Fruit fly (Drosophila melanogaster) whole organism, embryonic: Measurements from ENCODE around the gene CG15375.

ENCODE experiments used
- Aef1 ChIP-seq: fragments of 200-800 bp; sonication (Bioruptor generic); IDR thresholded peaks from 3 replicates; pipeline ENCODE4 v1.3.6; 2022; ENCODE audit warnings: missing biosample characterization, missing genetic modification characterization
- Atf-2 ChIP-seq: fragments of 200-800 bp; sonication (Bioruptor generic); optimal IDR thresholded peaks from 2 replicates; lab custom pipeline; 2016; ENCODE audit warnings: missing biosample characterization, missing genetic modification characterization
- Atf6 ChIP-seq: fragments of 200-800 bp; sonication (Bioruptor generic); IDR thresholded peaks from 2 replicates; pipeline ENCODE4 v1.3.6; 2022; ENCODE audit warnings: missing biosample characterization, missing genetic modification characterization
- BEAF-32 ChIP-seq: fragments of 200-800 bp; sonication (Bioruptor generic); optimal IDR thresholded peaks from 3 replicates; lab custom pipeline; 2017; ENCODE audit warnings: missing biosample characterization, missing genetic modification characterization, mild to moderate bottlenecking, moderate library complexity, missing genetic modification reagents
- Bdp1 ChIP-seq: fragments of 200-800 bp; sonication (Bioruptor generic); optimal IDR thresholded peaks from 3 replicates; lab custom pipeline; 2016; ENCODE audit warnings: missing biosample characterization, missing genetic modification characterization
- CG11696 ChIP-seq: fragments of 200-800 bp; sonication (Bioruptor generic); IDR thresholded peaks from 2 replicates; pipeline ENCODE4 v1.3.6; 2022; ENCODE audit warnings: missing biosample characterization, missing genetic modification characterization
- CG13123 ChIP-seq: fragments of 200-800 bp; sonication (Bioruptor generic); optimal IDR thresholded peaks from 2 replicates; lab custom pipeline; 2016; ENCODE audit warnings: missing biosample characterization, missing genetic modification characterization
- CG14441 ChIP-seq: fragments of 200-800 bp; sonication (Bioruptor generic); IDR thresholded peaks from 2 replicates; pipeline ENCODE4 v1.3.6; 2022; ENCODE audit warnings: missing biosample characterization, missing genetic modification characterization
- CG16815 ChIP-seq: fragments of 200-800 bp; sonication (Bioruptor generic); optimal IDR thresholded peaks from 3 replicates; lab custom pipeline; 2017; ENCODE audit warnings: missing biosample characterization, mild to moderate bottlenecking, missing genetic modification characterization
- CG18599 ChIP-seq: fragments of 200-800 bp; sonication (Bioruptor generic); optimal IDR thresholded peaks from 3 replicates; lab custom pipeline; 2017; ENCODE audit warnings: missing biosample characterization, missing genetic modification characterization, mild to moderate bottlenecking, moderate library complexity, missing genetic modification reagents
- CG30431 ChIP-seq: fragments of 200-800 bp; sonication (Bioruptor generic); optimal IDR thresholded peaks from 2 replicates; lab custom pipeline; 2017; ENCODE audit warnings: missing biosample characterization, missing genetic modification characterization
- CG31224 ChIP-seq: fragments of 200-800 bp; sonication (Bioruptor generic); IDR thresholded peaks from 2 replicates; pipeline ENCODE4 v1.3.6; 2022; ENCODE audit warnings: missing biosample characterization, missing genetic modification characterization
- CG32767 ChIP-seq: fragments of 200-800 bp; sonication (Bioruptor generic); IDR thresholded peaks from 2 replicates; pipeline ENCODE4 v1.3.6; 2022; ENCODE audit warnings: missing biosample characterization, missing genetic modification characterization
- CG34422 ChIP-seq: fragments of 200-800 bp; sonication (Bioruptor generic); IDR thresholded peaks from 3 replicates; pipeline ENCODE4 v1.3.6; 2022; ENCODE audit warnings: missing biosample characterization, missing genetic modification characterization
- CG6175 ChIP-seq: fragments of 200-800 bp; sonication (Bioruptor generic); IDR thresholded peaks from 3 replicates; pipeline ENCODE4 v1.3.6; 2022; ENCODE audit warnings: missing biosample characterization, missing genetic modification characterization
- CTCF ChIP-seq: fragments of 200-800 bp; sonication (Bioruptor generic); optimal IDR thresholded peaks from 2 replicates; lab custom pipeline; 2017; ENCODE audit warnings: missing biosample characterization, mild to moderate bottlenecking, missing genetic modification characterization, moderate library complexity
- CkIIα-i1 ChIP-seq: fragments of 200-800 bp; sonication (Bioruptor generic); IDR thresholded peaks from 2 replicates; pipeline ENCODE4 v1.3.6; 2022; ENCODE audit warnings: missing biosample characterization, missing genetic modification characterization
- Dad ChIP-seq: fragments of 200-800 bp; sonication (Bioruptor generic); optimal IDR thresholded peaks from 3 replicates; lab custom pipeline; 2016; ENCODE audit warnings: missing biosample characterization, missing genetic modification characterization
- Dip2 ChIP-seq: fragments of 200-800 bp; sonication (Bioruptor generic); IDR thresholded peaks from 2 replicates; pipeline ENCODE4 v1.3.6; 2022; ENCODE audit warnings: missing biosample characterization, missing genetic modification characterization
- Dp ChIP-seq: fragments of 200-800 bp; sonication (Bioruptor generic); optimal IDR thresholded peaks from 2 replicates; lab custom pipeline; 2018; ENCODE audit warnings: missing biosample characterization, mild to moderate bottlenecking, missing genetic modification characterization, moderate library complexity
- E2f2 ChIP-seq: fragments of 200-800 bp; sonication (Bioruptor generic); IDR thresholded peaks from 2 replicates; pipeline ENCODE4 v1.3.6; 2022; ENCODE audit warnings: missing biosample characterization, missing genetic modification characterization
- Gsc ChIP-seq: fragments of 200-800 bp; sonication (Bioruptor generic); IDR thresholded peaks from 2 replicates; pipeline ENCODE4 v1.3.6; 2022; ENCODE audit warnings: missing biosample characterization, missing genetic modification characterization
- HLHmδ ChIP-seq: fragments of 200-800 bp; sonication (Bioruptor generic); optimal IDR thresholded peaks from 2 replicates; lab custom pipeline; 2018; ENCODE audit warnings: missing biosample characterization, mild to moderate bottlenecking, missing genetic modification characterization, moderate library complexity
- Hmx ChIP-seq: fragments of 200-800 bp; sonication (Bioruptor generic); optimal IDR thresholded peaks from 2 replicates; lab custom pipeline; 2016; ENCODE audit warnings: missing biosample characterization, missing genetic modification characterization
- Lpt ChIP-seq: fragments of >200 bp; optimal IDR thresholded peaks from 2 replicates; lab custom pipeline; 2018; ENCODE audit warnings: missing biosample characterization, missing genetic modification characterization
- MESR4 ChIP-seq: fragments of 200-800 bp; sonication (Bioruptor generic); optimal IDR thresholded peaks from 2 replicates; lab custom pipeline; 2018; ENCODE audit warnings: missing biosample characterization, mild to moderate bottlenecking, missing genetic modification characterization, moderate library complexity
- Opbp ChIP-seq: fragments of 200-800 bp; sonication (Bioruptor generic); IDR thresholded peaks from 3 replicates; pipeline ENCODE4 v1.3.6; 2022; ENCODE audit warnings: missing biosample characterization, missing genetic modification characterization; ENCODE audit not compliant: partially characterized antibody
- Sry-δ ChIP-seq: fragments of 200-800 bp; sonication (Bioruptor generic); optimal IDR thresholded peaks from 2 replicates; lab custom pipeline; 2016; ENCODE audit warnings: missing biosample characterization, missing genetic modification characterization
- Trl ChIP-seq, 3 experiments: fragments of >200 bp in 2 of 3; fragments of 200-800 bp in 1 of 3; sonication (Bioruptor generic) in 1 of 3; optimal IDR thresholded peaks; 2 replicates in 1 of 3; 3 replicates in 2 of 3; lab custom pipeline; 2016 to 2017; ENCODE audit warnings: missing biosample characterization in 1 of 3, missing genetic modification characterization in 1 of 3
- br ChIP-seq: fragments of >200 bp; optimal IDR thresholded peaks from 2 replicates; lab custom pipeline; 2017
- dati ChIP-seq: fragments of 200-800 bp; sonication (Bioruptor generic); IDR thresholded peaks from 2 replicates; pipeline ENCODE4 v1.3.6; 2022; ENCODE audit warnings: missing biosample characterization, missing genetic modification characterization
- dmrt99B ChIP-seq: fragments of 200-800 bp; sonication (Bioruptor generic); optimal IDR thresholded peaks from 2 replicates; lab custom pipeline; 2018; ENCODE audit warnings: missing biosample characterization, mild to moderate bottlenecking, missing genetic modification characterization, moderate library complexity
- grn ChIP-seq: fragments of 200-800 bp; sonication (Bioruptor generic); optimal IDR thresholded peaks from 3 replicates; lab custom pipeline; 2017; ENCODE audit warnings: missing biosample characterization, missing genetic modification characterization
- hbn ChIP-seq: fragments of 200-800 bp; sonication (Bioruptor generic); IDR thresholded peaks from 2 replicates; pipeline ENCODE4 v1.3.6; 2022; ENCODE audit warnings: missing biosample characterization, missing genetic modification characterization; ENCODE audit not compliant: partially characterized antibody
- inv ChIP-seq: fragments of 200-800 bp; sonication (Bioruptor generic); IDR thresholded peaks from 2 replicates; pipeline ENCODE4 v1.3.6; 2022; ENCODE audit warnings: missing biosample characterization, missing genetic modification characterization; ENCODE audit not compliant: partially characterized antibody
- jigr1 ChIP-seq: fragments of 200-800 bp; sonication (Bioruptor generic); IDR thresholded peaks from 3 replicates; pipeline ENCODE4 v1.3.6; 2022; ENCODE audit warnings: missing biosample characterization, missing genetic modification characterization
- lmd ChIP-seq: fragments of 200-800 bp; sonication (Bioruptor generic); IDR thresholded peaks from 2 replicates; pipeline ENCODE4 v1.3.6; 2022; ENCODE audit warnings: missing biosample characterization, missing genetic modification characterization
- mirr ChIP-seq: fragments of 200-800 bp; sonication (Bioruptor generic); optimal IDR thresholded peaks from 3 replicates; lab custom pipeline; 2018; ENCODE audit warnings: missing biosample characterization, mild to moderate bottlenecking, missing genetic modification characterization
- pan ChIP-seq, 4 experiments: fragments of >200 bp in 3 of 4; fragments of 200-800 bp in 1 of 4; sonication (Bioruptor generic) in 1 of 4; optimal IDR thresholded peaks in 3 of 4; IDR thresholded peaks in 1 of 4; 2 replicates each; pipeline versions ENCODE4 v1.3.6 to Lab custom; 2017 to 2022; ENCODE audit warnings: missing biosample characterization in 2 of 4, missing genetic modification characterization in 2 of 4, mixed read lengths in 1 of 4
- pum ChIP-seq: fragments of 200-800 bp; sonication (Bioruptor generic); optimal IDR thresholded peaks from 2 replicates; lab custom pipeline; 2016; ENCODE audit warnings: missing biosample characterization, missing genetic modification characterization
- rib ChIP-seq: fragments of 200-800 bp; sonication (Bioruptor generic); IDR thresholded peaks from 2 replicates; pipeline ENCODE4 v1.3.6; 2022; ENCODE audit warnings: missing biosample characterization, missing genetic modification characterization
- sens ChIP-seq: fragments of 200-800 bp; sonication (Bioruptor generic); peaks from one replicate; lab custom pipeline; 2016; ENCODE audit warnings: missing biosample characterization, missing genetic modification characterization
- ssp ChIP-seq: fragments of 200-800 bp; sonication (Bioruptor generic); IDR thresholded peaks from 2 replicates; pipeline ENCODE4 v1.3.6; 2022; ENCODE audit warnings: missing biosample characterization, missing genetic modification characterization
- tna ChIP-seq: fragments of 200-800 bp; sonication (Bioruptor generic); IDR thresholded peaks from 2 replicates; pipeline ENCODE4 v1.3.6; 2022; ENCODE audit warnings: missing biosample characterization, missing genetic modification characterization; ENCODE audit not compliant: partially characterized antibody
- tup ChIP-seq: fragments of 200-800 bp; sonication (Bioruptor generic); optimal IDR thresholded peaks from 2 replicates; lab custom pipeline; 2016; ENCODE audit warnings: missing biosample characterization, mild to moderate bottlenecking, missing genetic modification characterization, moderate library complexity

CG15375 gene

dm6 chrX:4116834-4117736, 16.0 kb downstream of the CG15375 start, which contains the start of the genes tyf and Tip60 (continued):
- TF ChIP-seq pan (optimal IDR thresholded peaks at IDR 0.05; lab: Kevin White, UChicago) (no peak), pan (GFP tag; optimal IDR thresholded peaks at IDR 0.05 in 1 of 2, IDR thresholded peaks at IDR 0.05 in 1 of 2) (no peak), E2f2 (GFP tag; lab: Robert Waterston, UW) (peak; percentile 54), rib (GFP tag; lab: Robert Waterston, UW) (no peak), pum (no peak), mirr (no peak), dati (GFP tag; lab: Robert Waterston, UW) (no peak), inv (no peak; the same call in 1 of the 2 replicates), Lpt (GFP tag; lab: Kevin White, UChicago) (no peak), tup (GFP tag; lab: Kevin White, UChicago) (no peak), jigr1 (GFP tag; lab: Robert Waterston, UW) (no peak), CG11696 (GFP tag; lab: Robert Waterston, UW) (no peak)

DNA sequence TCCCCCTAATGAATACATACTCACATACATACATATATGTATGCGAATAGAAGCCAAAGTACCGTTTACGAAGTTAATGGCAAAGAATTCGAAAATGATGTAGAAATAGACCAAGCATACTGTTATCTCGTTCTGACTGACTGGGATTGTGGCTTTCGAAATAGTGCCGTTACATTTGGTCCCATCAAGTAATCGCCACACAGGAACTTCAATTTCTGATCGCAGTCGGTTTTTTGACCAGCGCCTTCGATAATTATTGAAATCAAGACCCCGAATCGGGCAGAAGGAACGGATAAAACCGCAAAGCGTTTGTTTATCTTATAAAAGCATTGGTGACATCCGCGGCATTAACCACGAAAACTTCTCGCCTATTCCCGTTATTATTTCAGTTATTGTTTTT, 18.5 kb downstream of the CG15375 start:
- TF ChIP-seq Gsc (GFP tag; lab: Robert Waterston, UW) (no peak), Dp (GFP tag; lab: Kevin White, UChicago) (no peak), sens (GFP tag; lab: Kevin White, UChicago) (no peak), HLHmδ (GFP tag; lab: Kevin White, UChicago) (no peak), Opbp (GFP tag; lab: Robert Waterston, UW) (no peak), CTCF (GFP tag; lab: Kevin White, UChicago) (no peak), CG32767 (GFP tag; lab: Robert Waterston, UW) (no peak), Dip2 (GFP tag; lab: Robert Waterston, UW) (no peak), br (no peak), lmd (GFP tag; lab: Robert Waterston, UW) (no peak), dmrt99B (tag; lab: Kevin White, UChicago) (no peak), Bdp1 (no peak), CG30431 (GFP tag; lab: Kevin White, UChicago) (no peak)

dm6 chrX:4130632-4131031, 29.5 kb downstream of the CG15375 start:
- peak; percentile 91 for TF ChIP-seq CG31224 (GFP tag; lab: Robert Waterston, UW)

DNA sequence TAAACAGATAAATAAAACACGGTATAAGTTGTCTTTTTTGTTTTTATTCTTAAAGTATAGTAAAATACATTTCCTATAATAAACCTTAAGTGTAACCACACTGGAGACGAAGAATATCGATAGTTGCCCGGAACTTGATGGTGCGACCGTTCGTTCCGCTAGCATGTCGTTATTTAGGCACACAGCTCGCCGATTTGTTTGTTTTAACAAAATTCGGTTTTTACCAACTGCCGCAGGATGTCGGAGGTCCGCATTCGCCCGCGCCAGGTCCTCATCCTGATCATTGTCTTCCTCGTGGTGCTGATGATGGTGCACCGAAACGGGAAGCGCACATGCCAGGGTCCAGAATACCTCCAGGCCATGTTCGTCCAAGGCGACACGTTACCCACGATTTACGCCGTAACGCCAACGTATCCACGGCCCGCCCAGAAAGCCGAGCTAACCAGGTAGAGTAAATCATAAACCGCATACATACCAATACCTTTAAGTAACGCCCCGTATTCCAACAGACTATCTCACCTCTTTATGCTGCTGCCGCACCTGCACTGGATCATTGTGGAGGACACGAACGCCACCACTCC, 30.0 kb downstream of the CG15375 start, which contains the start of gene GlcAT-I:
Gene GlcAT-I (plus strand): TSS at position 163 of the 581 bp plus-strand sequence.
- TF ChIP-seq Atf6 (GFP tag; lab: Robert Waterston, UW) (no peak), CG13123 (GFP tag; lab: Kevin White, UChicago) (no peak), Dad (GFP tag; lab: Kevin White, UChicago) (no peak), CG18599 (GFP tag; lab: Kevin White, UChicago) (no peak), grn (no peak), CG16815 (no peak), Aef1 (no peak), MESR4 (GFP tag; lab: Kevin White, UChicago) (peak; percentile 62), Trl (optimal IDR thresholded peaks at IDR 0.05; lab: Kevin White, UChicago) (no peak), Trl (GFP tag; optimal IDR thresholded peaks at IDR 0.05; lab: Kevin White, UChicago) (no peak), Dp (GFP tag; lab: Kevin White, UChicago) (peak; percentile 28), Atf-2 (GFP tag; lab: Kevin White, UChicago) (no peak), CG34422 (GFP tag; lab: Robert Waterston, UW) (no peak), Hmx (GFP tag; lab: Kevin White, UChicago) (no peak), hbn (GFP tag; lab: Robert Waterston, UW) (0 out of 2 replicates have a peak, but pooled peaks have one; percentile 28), dati (GFP tag; lab: Robert Waterston, UW) (no peak), CG32767 (GFP tag; lab: Robert Waterston, UW) (no peak), tna (no peak), CkIIα-i1 (GFP tag; lab: Robert Waterston, UW) (no peak), CG6175 (no peak), BEAF-32 (peak; percentile 73), Sry-δ (peak; percentile 57), CG14441 (GFP tag; lab: Robert Waterston, UW) (no peak), ssp (GFP tag; lab: Robert Waterston, UW) (no peak)
